Fruit fly (Drosophila melanogaster): ENCODE measurements around the gene CG3857.
A peak's percentile ranks its signal among the peaks of the same experiment; 100 is the strongest.

The CG3857 gene

dm6 chrX:1927473-1928306 is 12.2 kb downstream of the CG3857 start, which contains the start of gene CG11596:
CG11596 (plus strand) TSS chrX:1927683.
- no peak for TF ChIP-seq CG33213 (GFP tag; optimal IDR thresholded peaks at IDR 0.05)
- peak; percentile 58 for TF ChIP-seq CG9932 (GFP tag; IDR thresholded peaks at IDR 0.05)
- peak; percentile 18 for TF ChIP-seq CG7786 (GFP tag; optimal IDR thresholded peaks at IDR 0.05)
- TF ChIP-seq Mes4 (GFP tag; optimal IDR thresholded peaks at IDR 0.05): no peak
- no peak for TF ChIP-seq Lhr (GFP tag; optimal IDR thresholded peaks at IDR 0.05)
- TF ChIP-seq Dp (GFP tag; optimal IDR thresholded peaks at IDR 0.05): peak; percentile 93
- no peak for TF ChIP-seq usp (GFP tag; optimal IDR thresholded peaks at IDR 0.05)
- TF ChIP-seq Dek (tag; optimal IDR thresholded peaks at IDR 0.05): no peak
- no peak for TF ChIP-seq CG6683 (GFP tag; optimal IDR thresholded peaks at IDR 0.05)
- peak; percentile 4 for TF ChIP-seq Hsf (GFP tag; optimal IDR thresholded peaks at IDR 0.05)
- TF ChIP-seq zf30C (GFP tag; optimal IDR thresholded peaks at IDR 0.05): no peak
- 0 out of 3 replicates have a peak, but pooled peaks have one; percentile 28 for TF ChIP-seq CG17361 (GFP tag; IDR thresholded peaks at IDR 0.05)
- no peak for TF ChIP-seq CG4404 (GFP tag; IDR thresholded peaks at IDR 0.05)
- TF ChIP-seq CG17385 (GFP tag; optimal IDR thresholded peaks at IDR 0.05): no peak
- no peak for TF ChIP-seq Hey (tag; optimal IDR thresholded peaks at IDR 0.05)
- TF ChIP-seq CG5245 (GFP tag; optimal IDR thresholded peaks at IDR 0.05): no peak
- TF ChIP-seq jigr1 (GFP tag; IDR thresholded peaks at IDR 0.05): no peak
- no peak for TF ChIP-seq klu (GFP tag; IDR thresholded peaks at IDR 0.05)
- TF ChIP-seq Usf (GFP tag; optimal IDR thresholded peaks at IDR 0.05): no peak
- TF ChIP-seq Doc2 (GFP tag; IDR thresholded peaks at IDR 0.05): no peak
- TF ChIP-seq Abd-B (GFP tag; optimal IDR thresholded peaks at IDR 0.05): no peak
- no peak for TF ChIP-seq Asciz (GFP tag; optimal IDR thresholded peaks at IDR 0.05)
- peak; percentile 82 for TF ChIP-seq gfzf (GFP tag; optimal IDR thresholded peaks at IDR 0.05)
- TF ChIP-seq Drgx (GFP tag; IDR thresholded peaks at IDR 0.05): no peak
- TF ChIP-seq CG2129 (GFP tag; IDR thresholded peaks at IDR 0.05; ENCODE audit: partially characterized antibody): no peak
- no peak for TF ChIP-seq Tbp (GFP tag; optimal IDR thresholded peaks at IDR 0.05)
- TF ChIP-seq CG3163 (GFP tag; optimal IDR thresholded peaks at IDR 0.05): no peak
- no peak for TF ChIP-seq CG11504 (tag; optimal IDR thresholded peaks at IDR 0.05)
- TF ChIP-seq Meics (GFP tag; optimal IDR thresholded peaks at IDR 0.05): no peak
- TF ChIP-seq CG17568 (GFP tag; optimal IDR thresholded peaks at IDR 0.05): no peak
- peak; percentile 39 for TF ChIP-seq CG10543 (GFP tag; optimal IDR thresholded peaks at IDR 0.05)
- no peak for TF ChIP-seq ato (GFP tag; IDR thresholded peaks at IDR 0.05; ENCODE audit: partially characterized antibody)
- TF ChIP-seq CG15011 (GFP tag; optimal IDR thresholded peaks at IDR 0.05): no peak
- TF ChIP-seq unpg (GFP tag; optimal IDR thresholded peaks at IDR 0.05): no peak
- no peak for TF ChIP-seq Dbx (GFP tag; IDR thresholded peaks at IDR 0.05)
- no peak for TF ChIP-seq CG12155 (GFP tag; optimal IDR thresholded peaks at IDR 0.05)
- TF ChIP-seq Hand (GFP tag; optimal IDR thresholded peaks at IDR 0.05): no peak
- no peak for TF ChIP-seq org-1 (GFP tag; optimal IDR thresholded peaks at IDR 0.05)
- TF ChIP-seq Sry-δ (GFP tag; optimal IDR thresholded peaks at IDR 0.05): peak; percentile 34
- no peak for TF ChIP-seq CG17359 (tag; optimal IDR thresholded peaks at IDR 0.05)
- peak; percentile 11; the same call in 1 of the 2 replicates for TF ChIP-seq ranshi (GFP tag; IDR thresholded peaks at IDR 0.05)
- TF ChIP-seq cad (GFP tag; optimal IDR thresholded peaks at IDR 0.05): no peak
- no peak for TF ChIP-seq CG12769 (tag; optimal IDR thresholded peaks at IDR 0.05)
- no peak for TF ChIP-seq CG12219 (GFP tag; optimal IDR thresholded peaks at IDR 0.05)
- no peak for TF ChIP-seq Ravus (GFP tag; IDR thresholded peaks at IDR 0.05)
- TF ChIP-seq yki (optimal IDR thresholded peaks at IDR 0.05): no peak
- TF ChIP-seq CG12744 (GFP tag; optimal IDR thresholded peaks at IDR 0.05): no peak
- TF ChIP-seq CG2120 (GFP tag; optimal IDR thresholded peaks at IDR 0.05): peak; percentile 47
- peak; percentile 7 for TF ChIP-seq Ets97D (GFP tag; optimal IDR thresholded peaks at IDR 0.05)
- TF ChIP-seq CG9609 (GFP tag; optimal IDR thresholded peaks at IDR 0.05): no peak

Measured in whole organism, embryonic.